Fruit fly (Drosophila melanogaster) whole organism, pupa: ENCODE measurements around the gene chif.

Source experiments
- CG12605 ChIP-seq: fragments of 200-800 bp; sonication (Bioruptor generic); IDR thresholded peaks from 2 replicates; pipeline ENCODE4 v1.3.6; 2022; ENCODE audit warnings: missing biosample characterization, missing genetic modification characterization
- CG13204 ChIP-seq: fragments of 200-800 bp; sonication (Bioruptor generic); optimal IDR thresholded peaks from 2 replicates; lab custom pipeline; 2018; ENCODE audit warnings: missing biosample characterization, mild to moderate bottlenecking, missing genetic modification characterization, moderate library complexity
- CG17806 ChIP-seq: fragments of 200-800 bp; sonication (Bioruptor generic); optimal IDR thresholded peaks from 2 replicates; lab custom pipeline; 2018; ENCODE audit warnings: missing biosample characterization, mild to moderate bottlenecking, missing genetic modification characterization, moderate library complexity
- CG32121 ChIP-seq: fragments of 200-800 bp; sonication (Bioruptor generic); IDR thresholded peaks from 2 replicates; pipeline ENCODE4 v1.3.6; 2022; ENCODE audit warnings: missing biosample characterization, missing genetic modification characterization
- CG34367 ChIP-seq: fragments of 200-800 bp; sonication (Bioruptor generic); optimal IDR thresholded peaks from 2 replicates; lab custom pipeline; 2018; ENCODE audit warnings: missing biosample characterization, mild to moderate bottlenecking, missing genetic modification characterization
- CG4496 ChIP-seq: fragments of 200-800 bp; sonication (Bioruptor generic); IDR thresholded peaks from 3 replicates; pipeline ENCODE4 v1.3.6; 2022; ENCODE audit warnings: missing biosample characterization, missing genetic modification characterization
- D1 ChIP-seq: fragments of 200-800 bp; sonication (Bioruptor generic); optimal IDR thresholded peaks from 2 replicates; lab custom pipeline; 2018; ENCODE audit warnings: missing biosample characterization, mild to moderate bottlenecking, missing genetic modification characterization, moderate library complexity
- EcR ChIP-seq: fragments of 200-800 bp; sonication (Bioruptor generic); optimal IDR thresholded peaks from 3 replicates; lab custom pipeline; 2019; ENCODE audit warnings: missing biosample characterization, missing genetic modification characterization, mild to moderate bottlenecking, moderate library complexity, missing genetic modification reagents
- Ets98B ChIP-seq: fragments of 200-800 bp; sonication (Bioruptor generic); IDR thresholded peaks from 2 replicates; pipeline ENCODE4 v1.3.6; 2022; ENCODE audit warnings: missing biosample characterization, missing genetic modification characterization
- Snoo ChIP-seq: fragments of 200-800 bp; sonication (Bioruptor generic); optimal IDR thresholded peaks from 3 replicates; lab custom pipeline; 2017; ENCODE audit warnings: missing biosample characterization, mild to moderate bottlenecking, missing genetic modification characterization, inconsistent platforms
- gl ChIP-seq: fragments of 200-800 bp; sonication (Bioruptor generic); optimal IDR thresholded peaks from 2 replicates; lab custom pipeline; 2018; ENCODE audit warnings: missing biosample characterization, mild to moderate bottlenecking, missing genetic modification characterization

- no peak for TF ChIP-seq CG32121 (GFP tag; lab: Robert Waterston, UW)
- no peak for TF ChIP-seq Ets98B
- TF ChIP-seq CG4496 (GFP tag; lab: Robert Waterston, UW), result no peak
- no peak for TF ChIP-seq CG13204 (GFP tag; lab: Kevin White, UChicago)
- TF ChIP-seq gl (tag; lab: Kevin White, UChicago), result no peak
- no peak for TF ChIP-seq D1 (tag; lab: Kevin White, UChicago)
- no peak for TF ChIP-seq CG34367
- no peak for TF ChIP-seq Snoo (tag; lab: Kevin White, UChicago)
- TF ChIP-seq CG17806 (tag; lab: Kevin White, UChicago), result no peak
- no peak for TF ChIP-seq EcR (GFP tag; lab: Kevin White, UChicago)
- TF ChIP-seq CG12605, result no peak
Observed at dm6 chr2L:16340268-16340667, 12.2 kb downstream of the chif start, which contains the start of gene CG42266.
